Fruit fly (Drosophila melanogaster) whole organism, adult: ENCODE data around the gene 14-3-3epsilon.

Source experiments
- CG12768 ChIP-seq: fragments of 200-800 bp; sonication (Bioruptor generic); optimal IDR thresholded peaks from 2 replicates; lab custom pipeline; 2017; ENCODE audit warnings: missing biosample characterization, missing genetic modification characterization, mild to moderate bottlenecking, moderate library complexity, missing genetic modification reagents
- CG7045 ChIP-seq: fragments of 200-800 bp; sonication (Bioruptor generic); optimal IDR thresholded peaks from 2 replicates; lab custom pipeline; 2017; ENCODE audit warnings: missing biosample characterization, mild to moderate bottlenecking, missing genetic modification characterization
- Crg-1 ChIP-seq: fragments of 200-800 bp; sonication (Bioruptor generic); optimal IDR thresholded peaks from 2 replicates; lab custom pipeline; 2016; ENCODE audit warnings: missing biosample characterization, missing genetic modification characterization
- Hr96 ChIP-seq: fragments of 200-800 bp; sonication (Bioruptor generic); optimal IDR thresholded peaks from 2 replicates; lab custom pipeline; 2016; ENCODE audit warnings: missing biosample characterization, missing genetic modification characterization
- Mnt ChIP-seq: fragments of 200-800 bp; sonication (Bioruptor generic); optimal IDR thresholded peaks from 2 replicates; lab custom pipeline; 2016; ENCODE audit warnings: missing biosample characterization, mild to moderate bottlenecking, missing genetic modification characterization
- cic ChIP-seq: fragments of 200-800 bp; sonication (Bioruptor generic); optimal IDR thresholded peaks from 2 replicates; lab custom pipeline; 2017; ENCODE audit warnings: missing biosample characterization, mild to moderate bottlenecking, missing genetic modification characterization, moderate library complexity
- cnc ChIP-seq, 2 experiments: fragments of >200 bp; optimal IDR thresholded peaks; 2 replicates each; lab custom pipeline; 2017
- pad ChIP-seq: fragments of 200-800 bp; sonication (Bioruptor generic); optimal IDR thresholded peaks from 3 replicates; lab custom pipeline; 2017; ENCODE audit warnings: missing biosample characterization, missing genetic modification characterization, mild to moderate bottlenecking, moderate library complexity, missing genetic modification reagents
- tj ChIP-seq: fragments of 200-800 bp; sonication (Bioruptor generic); optimal IDR thresholded peaks from 3 replicates; lab custom pipeline; 2017; ENCODE audit warnings: missing biosample characterization, mild to moderate bottlenecking, missing genetic modification characterization, moderate library complexity

- TF ChIP-seq Hr96 (GFP tag; lab: Kevin White, UChicago), result no peak
- no peak for TF ChIP-seq tj (GFP tag; lab: Kevin White, UChicago)
- TF ChIP-seq CG12768 (GFP tag; lab: Kevin White, UChicago), result peak; percentile 40
- TF ChIP-seq Crg-1, result no peak
- no peak for TF ChIP-seq cic (GFP tag; lab: Kevin White, UChicago)
- TF ChIP-seq CG7045 (GFP tag; lab: Kevin White, UChicago), result no peak
- TF ChIP-seq pad (GFP tag; lab: Kevin White, UChicago), result no peak
- no peak for TF ChIP-seq Mnt (GFP tag; lab: Kevin White, UChicago)
- no peak for TF ChIP-seq cnc (optimal IDR thresholded peaks at IDR 0.05; lab: Kevin White, UChicago)
These were observed 13.6 kb upstream of the 14-3-3epsilon start for dm6 chr3R:18228713-18229222.
